Fruit fly (Drosophila melanogaster) whole organism, embryonic: Measurements from ENCODE around the gene Cchl.

Experiments
- Atf3 ChIP-seq: fragments of 200-800 bp; sonication (Bioruptor generic); optimal IDR thresholded peaks from 3 replicates; lab custom pipeline; 2016; ENCODE audit warnings: missing biosample characterization, missing genetic modification characterization
- CrebB ChIP-seq: fragments of 200-800 bp; sonication (Bioruptor generic); optimal IDR thresholded peaks from 3 replicates; lab custom pipeline; 2018; ENCODE audit warnings: missing biosample characterization, mild to moderate bottlenecking, missing genetic modification characterization
- Xrp1 ChIP-seq: fragments of 200-800 bp; sonication (Bioruptor generic); IDR thresholded peaks from 2 replicates; pipeline ENCODE4 v1.3.6; 2022; ENCODE audit warnings: missing biosample characterization, missing genetic modification characterization
- ro ChIP-seq: fragments of 200-800 bp; sonication (Bioruptor generic); IDR thresholded peaks from 2 replicates; pipeline ENCODE4 v1.3.6; 2022; ENCODE audit warnings: missing biosample characterization, missing genetic modification characterization

DNA sequence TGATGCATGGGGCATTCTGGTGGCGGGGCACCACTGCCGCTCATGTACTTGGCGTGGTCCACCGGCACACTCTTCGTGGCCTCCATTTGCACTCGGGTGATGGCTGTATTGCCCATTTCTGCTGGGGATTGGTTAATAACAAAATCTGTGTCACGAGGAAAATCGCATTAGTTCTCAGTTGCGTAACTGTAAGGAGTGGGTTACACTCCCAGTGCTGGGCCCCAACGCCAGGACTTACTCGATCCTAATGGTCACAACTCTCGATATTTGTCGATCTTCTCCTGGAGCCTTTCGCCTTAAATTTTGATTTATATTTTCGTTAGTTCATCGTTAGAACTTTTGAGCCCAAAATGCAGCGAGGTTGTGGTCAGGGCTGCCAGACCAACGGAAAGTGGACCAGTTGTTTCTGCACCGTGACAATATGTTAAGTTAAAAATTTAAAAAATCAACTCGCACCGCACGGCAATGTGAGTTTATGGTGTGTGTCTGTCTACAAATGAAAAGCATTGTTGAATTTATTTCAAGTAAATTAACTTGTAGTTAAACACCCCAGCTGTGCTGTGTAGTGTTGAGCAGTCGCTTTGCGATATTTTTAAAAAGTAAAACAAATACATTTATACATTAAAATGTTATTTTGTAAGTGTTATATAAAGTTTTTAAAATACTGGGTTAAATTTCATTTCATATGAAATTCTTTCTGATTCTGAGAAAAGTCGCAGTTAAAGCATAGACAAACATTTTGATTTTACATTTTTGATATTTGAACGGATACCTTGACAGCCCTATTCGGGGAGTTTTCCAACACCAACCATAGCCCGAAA, at the start of gene Cchl, which contains the start of gene ND-42:
- TF ChIP-seq CrebB (tag; lab: Kevin White, UChicago) (peak; percentile 37), Atf3 (GFP tag; lab: Kevin White, UChicago) (peak; percentile 49), Xrp1 (peak; percentile 76), ro (GFP tag; lab: Robert Waterston, UW) (no peak)
